Worm (Caenorhabditis elegans): Measurements from ENCODE around the gene tub-1.

DNA sequence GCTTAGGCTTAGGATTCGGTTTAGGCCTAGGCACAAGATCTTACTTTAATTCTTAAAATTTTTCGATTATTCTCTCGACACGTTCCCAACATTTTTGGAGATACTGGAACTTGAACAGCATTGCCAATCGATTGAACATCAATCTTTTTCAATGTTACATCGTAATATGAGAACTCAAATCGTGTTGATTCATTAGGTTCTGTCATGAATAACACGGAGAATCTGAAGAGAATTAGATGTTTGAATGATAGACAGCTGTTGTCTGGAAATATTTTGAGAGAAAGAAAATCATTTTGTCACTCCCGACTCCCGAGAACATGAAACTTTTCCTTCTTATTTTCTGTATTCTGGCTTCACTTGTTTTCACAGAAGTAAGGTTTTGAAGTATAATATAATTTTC, 12.5 kb upstream of the tub-1 start, which contains the start of gene T05C12.15:
- no peak for TF ChIP-seq ama-1 (optimal IDR thresholded peaks at IDR 0.05)
- no peak for TF ChIP-seq hmbx-1 (tag; optimal IDR thresholded peaks at IDR 0.05)
- no peak for TF ChIP-seq F13C5.2 (tag; optimal IDR thresholded peaks at IDR 0.05)
- TF ChIP-seq ceh-36 (tag; optimal IDR thresholded peaks at IDR 0.05) = no peak
- no peak for TF ChIP-seq ets-7 (tag; optimal IDR thresholded peaks at IDR 0.05)
- TF ChIP-seq tra-4 (tag; optimal IDR thresholded peaks at IDR 0.05) = no peak
- no peak for TF ChIP-seq B0310.2 (tag; optimal IDR thresholded peaks at IDR 0.05)

Data from whole organism, early embryonic.